Worm (Caenorhabditis elegans) whole organism, L3 larva: Measurements from ENCODE around the gene F29A7.4.

ENCODE experiments used
- R02D3.7 ChIP-seq: fragments of 150-350 bp; optimal IDR thresholded peaks from 2 replicates; lab custom pipeline; 2014; ENCODE audit warnings: missing biosample characterization, missing genetic modification characterization
- ZK546.5 ChIP-seq: sonication (generic microtip); optimal IDR thresholded peaks from 2 replicates; lab custom pipeline; 2017; ENCODE audit warnings: missing biosample characterization, missing genetic modification characterization
- aly-2 ChIP-seq: fragments of 150-350 bp; optimal IDR thresholded peaks from 2 replicates; lab custom pipeline; 2014; ENCODE audit warnings: missing biosample characterization, missing genetic modification characterization
- ceh-16 ChIP-seq: sonication (generic microtip); optimal IDR thresholded peaks from 2 replicates; lab custom pipeline; 2017; ENCODE audit warnings: missing biosample characterization, missing genetic modification characterization
- ceh-28 ChIP-seq: fragments of 150-350 bp; optimal IDR thresholded peaks from 2 replicates; lab custom pipeline; 2014; ENCODE audit warnings: missing biosample characterization, missing genetic modification reagents, missing genetic modification characterization
- ceh-82 ChIP-seq: fragments of 150-350 bp; optimal IDR thresholded peaks from 2 replicates; lab custom pipeline; 2014; ENCODE audit warnings: missing biosample characterization, missing genetic modification characterization
- ceh-9 ChIP-seq: sonication (generic microtip); optimal IDR thresholded peaks from 2 replicates; lab custom pipeline; 2018; ENCODE audit warnings: missing biosample characterization, missing genetic modification characterization
- daf-12 ChIP-seq: fragments of 150-350 bp; optimal IDR thresholded peaks from 2 replicates; lab custom pipeline; 2014; ENCODE audit warnings: missing biosample characterization, missing genetic modification reagents, missing genetic modification characterization
- egl-5 ChIP-seq: fragments of 150-350 bp; optimal IDR thresholded peaks from 2 replicates; lab custom pipeline; 2017; ENCODE audit warnings: missing biosample characterization, missing genetic modification reagents, missing genetic modification characterization, inconsistent platforms
- elt-1 ChIP-seq: fragments of 150-350 bp; optimal IDR thresholded peaks from 2 replicates; lab custom pipeline; 2014; ENCODE audit warnings: missing biosample characterization, missing genetic modification characterization
- elt-2 ChIP-seq: sonication (generic microtip); optimal IDR thresholded peaks from 2 replicates; lab custom pipeline; 2016; ENCODE audit warnings: missing genetic modification reagents, mild to moderate bottlenecking, missing genetic modification characterization, missing compliant biosample characterization
- fkh-2 ChIP-seq: fragments of 150-350 bp; optimal IDR thresholded peaks from 2 replicates; lab custom pipeline; 2014; ENCODE audit warnings: missing biosample characterization, missing genetic modification reagents, missing genetic modification characterization
- fos-1 ChIP-seq: fragments of 150-350 bp; optimal IDR thresholded peaks from 2 replicates; lab custom pipeline; 2014; ENCODE audit warnings: missing biosample characterization, missing genetic modification characterization
- hmg-11 ChIP-seq: sonication (generic microtip); optimal IDR thresholded peaks from 2 replicates; lab custom pipeline; 2016; ENCODE audit warnings: missing genetic modification characterization, missing compliant biosample characterization
- lin-15B ChIP-seq: fragments of 150-350 bp; optimal IDR thresholded peaks from 2 replicates; lab custom pipeline; 2014; ENCODE audit warnings: missing biosample characterization, missing genetic modification characterization
- lin-39 ChIP-seq: fragments of 150-350 bp; optimal IDR thresholded peaks from 2 replicates; lab custom pipeline; 2018; ENCODE audit warnings: missing biosample characterization, missing genetic modification reagents, missing genetic modification characterization
- lsy-12 ChIP-seq: sonication (generic microtip); optimal IDR thresholded peaks from 2 replicates; lab custom pipeline; 2016; ENCODE audit warnings: mild to moderate bottlenecking, missing genetic modification characterization, missing compliant biosample characterization
- mdl-1 ChIP-seq: fragments of 150-350 bp; optimal IDR thresholded peaks from 2 replicates; lab custom pipeline; 2014; ENCODE audit warnings: missing biosample characterization, missing genetic modification characterization
- mml-1 ChIP-seq: fragments of 150-350 bp; sonication (generic microtip); optimal IDR thresholded peaks from 3 replicates; lab custom pipeline; 2014; ENCODE audit warnings: missing biosample characterization, missing genetic modification characterization
- nhr-11 ChIP-seq: fragments of 150-350 bp; optimal IDR thresholded peaks from 2 replicates; lab custom pipeline; 2014; ENCODE audit warnings: missing biosample characterization, missing genetic modification characterization
- nhr-12 ChIP-seq: fragments of 150-350 bp; optimal IDR thresholded peaks from 2 replicates; lab custom pipeline; 2014; ENCODE audit warnings: missing biosample characterization, missing genetic modification characterization
- nhr-23 ChIP-seq: fragments of 150-350 bp; optimal IDR thresholded peaks from 2 replicates; lab custom pipeline; 2014; ENCODE audit warnings: missing biosample characterization, missing genetic modification reagents, missing genetic modification characterization
- nhr-25 ChIP-seq: sonication (generic microtip); optimal IDR thresholded peaks from 2 replicates; lab custom pipeline; 2017; ENCODE audit warnings: missing biosample characterization, missing genetic modification characterization
- nhr-28 ChIP-seq: fragments of 150-350 bp; optimal IDR thresholded peaks from 2 replicates; lab custom pipeline; 2014; ENCODE audit warnings: missing biosample characterization, missing genetic modification characterization
- nhr-43 ChIP-seq: sonication (generic microtip); optimal IDR thresholded peaks from 2 replicates; lab custom pipeline; 2016; ENCODE audit warnings: mild to moderate bottlenecking, missing genetic modification characterization, missing compliant biosample characterization; ENCODE audit not compliant: poor library complexity, severe bottlenecking
- nhr-67 ChIP-seq: fragments of 150-350 bp; optimal IDR thresholded peaks from 2 replicates; lab custom pipeline; 2014; ENCODE audit warnings: missing biosample characterization, missing genetic modification characterization
- nhr-76 ChIP-seq: fragments of 150-350 bp; sonication (generic microtip); optimal IDR thresholded peaks from 5 replicates; lab custom pipeline; 2014; ENCODE audit warnings: missing biosample characterization, missing genetic modification characterization
- nhr-77 ChIP-seq: fragments of 150-350 bp; optimal IDR thresholded peaks from 2 replicates; lab custom pipeline; 2014; ENCODE audit warnings: missing biosample characterization, missing genetic modification characterization
- pqm-1 ChIP-seq: fragments of 150-350 bp; optimal IDR thresholded peaks from 2 replicates; lab custom pipeline; 2017; ENCODE audit warnings: missing biosample characterization, missing genetic modification characterization, inconsistent platforms
- snpc-4 ChIP-seq: fragments of 150-350 bp; optimal IDR thresholded peaks from 2 replicates; lab custom pipeline; 2014; ENCODE audit warnings: missing biosample characterization, missing genetic modification characterization
- tbx-2 ChIP-seq: sonication (generic microtip); optimal IDR thresholded peaks from 2 replicates; lab custom pipeline; 2016; ENCODE audit warnings: mild to moderate bottlenecking, missing genetic modification characterization, missing compliant biosample characterization
- unc-39 ChIP-seq: sonication (generic microtip); optimal IDR thresholded peaks from 4 replicates; lab custom pipeline; 2017; ENCODE audit warnings: missing biosample characterization, missing genetic modification characterization
- unc-62 ChIP-seq: fragments of 150-350 bp; sonication (generic microtip); optimal IDR thresholded peaks from 4 replicates; lab custom pipeline; 2014; ENCODE audit warnings: missing biosample characterization, missing genetic modification reagents, missing genetic modification characterization
- zag-1 ChIP-seq: fragments of 150-350 bp; optimal IDR thresholded peaks from 2 replicates; lab custom pipeline; 2014; ENCODE audit warnings: missing biosample characterization, missing genetic modification characterization
- ztf-11 ChIP-seq: fragments of 150-350 bp; optimal IDR thresholded peaks from 2 replicates; lab custom pipeline; 2014; ENCODE audit warnings: missing biosample characterization, missing genetic modification characterization

F29A7.4 gene

DNA sequence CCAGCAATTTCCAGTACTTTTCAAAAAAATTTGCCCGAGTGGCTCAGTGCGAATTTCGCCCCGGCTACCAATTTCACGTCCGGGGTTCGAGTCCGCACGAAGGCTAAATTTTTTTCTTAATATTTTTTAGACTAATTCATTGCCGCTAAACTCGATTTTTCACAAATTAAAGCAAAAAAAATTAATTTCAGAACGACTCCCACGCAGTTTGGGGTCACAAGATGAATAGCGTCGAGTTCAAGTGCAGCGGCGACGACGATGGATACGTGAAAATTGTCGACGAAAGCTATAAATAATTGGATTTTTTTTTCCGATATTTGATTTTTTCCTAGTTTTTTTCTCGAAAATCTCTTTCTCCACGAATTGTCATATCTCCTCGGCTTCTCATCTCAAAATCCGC lies 1.5 kb downstream of the F29A7.4 start:
- TF ChIP-seq elt-2 (tag; lab: Kevin White, UChicago) (peak; percentile 14), zag-1 (tag; lab: Kevin White, UChicago) (no peak), nhr-23 (tag; lab: Kevin White, UChicago) (no peak)

DNA sequence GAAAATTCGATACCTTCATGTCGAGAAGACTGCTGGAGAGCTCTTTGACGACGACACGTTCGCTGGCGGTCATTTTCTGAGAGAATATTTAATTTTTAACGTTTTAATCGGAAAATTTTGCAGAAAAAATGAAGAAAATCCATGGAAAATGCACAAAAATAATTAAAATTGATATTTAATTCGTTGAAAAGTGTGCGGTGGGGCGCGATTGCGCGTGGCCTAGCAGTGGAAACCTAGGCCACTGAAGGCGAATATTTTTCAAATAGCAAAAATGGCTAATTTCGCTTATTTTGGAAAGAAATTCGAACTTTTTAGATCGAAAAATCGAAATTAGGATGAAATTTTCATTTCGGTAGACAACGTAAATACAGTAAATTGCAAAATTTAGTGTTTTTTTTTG lies 2.7 kb downstream of the F29A7.4 start, which contains the start of gene F29A7.6:
Gene F29A7.6, minus strand, starts transcription at position 76 of the 400 bp plus-strand sequence.
- TF ChIP-seq fkh-2 (tag; lab: Kevin White, UChicago) (no peak), pqm-1 (tag; lab: Kevin White, UChicago) (peak; percentile 12), R02D3.7 (tag; lab: Kevin White, UChicago) (peak; percentile 12), lin-39 (tag; lab: Kevin White, UChicago) (peak; percentile 38), snpc-4 (tag; lab: Kevin White, UChicago) (peak; percentile 71), elt-2 (tag; lab: Kevin White, UChicago) (peak; percentile 25), nhr-43 (tag; lab: Kevin White, UChicago) (peak; percentile 47), mml-1 (tag; lab: Kevin White, UChicago) (no peak), nhr-23 (tag; lab: Kevin White, UChicago) (peak; percentile 30), unc-62 (GFP tag; lab: Kevin White, UChicago) (no peak), lin-15B (tag; lab: Kevin White, UChicago) (peak; percentile 79)

DNA sequence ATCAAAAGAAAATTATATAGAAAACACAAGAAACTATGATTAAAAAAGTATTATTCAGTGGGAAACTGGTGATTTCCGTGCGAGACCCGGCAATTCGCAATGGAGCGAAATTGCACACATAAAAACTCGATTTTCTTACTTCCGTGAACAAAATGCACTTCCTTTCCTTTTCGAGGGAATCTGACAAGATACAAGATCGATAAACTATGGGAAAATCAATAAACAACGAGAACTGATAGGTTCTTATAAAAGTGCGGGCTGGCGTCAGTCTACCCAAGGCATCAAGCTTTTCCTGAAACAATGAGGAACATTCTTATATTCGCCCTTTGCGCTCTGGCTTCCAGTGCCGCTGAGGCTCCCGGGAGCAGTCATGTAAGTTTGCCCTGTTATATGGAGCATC lies 3.2 kb downstream of the F29A7.4 start, which contains the start of gene F29A7.3:
Gene F29A7.3, plus strand, starts transcription at position 301 of the 400 bp plus-strand sequence.
- no peak for TF ChIP-seq tbx-2 (tag; lab: Kevin White, UChicago)
- no peak for TF ChIP-seq nhr-43 (tag; lab: Kevin White, UChicago)
- TF ChIP-seq nhr-77: no peak
- no peak for TF ChIP-seq daf-12
- no peak for TF ChIP-seq elt-1 (tag; lab: Kevin White, UChicago)
- TF ChIP-seq nhr-12 (tag; lab: Kevin White, UChicago): no peak
- TF ChIP-seq ceh-28 (tag; lab: Kevin White, UChicago): no peak
- no peak for TF ChIP-seq ceh-9

DNA sequence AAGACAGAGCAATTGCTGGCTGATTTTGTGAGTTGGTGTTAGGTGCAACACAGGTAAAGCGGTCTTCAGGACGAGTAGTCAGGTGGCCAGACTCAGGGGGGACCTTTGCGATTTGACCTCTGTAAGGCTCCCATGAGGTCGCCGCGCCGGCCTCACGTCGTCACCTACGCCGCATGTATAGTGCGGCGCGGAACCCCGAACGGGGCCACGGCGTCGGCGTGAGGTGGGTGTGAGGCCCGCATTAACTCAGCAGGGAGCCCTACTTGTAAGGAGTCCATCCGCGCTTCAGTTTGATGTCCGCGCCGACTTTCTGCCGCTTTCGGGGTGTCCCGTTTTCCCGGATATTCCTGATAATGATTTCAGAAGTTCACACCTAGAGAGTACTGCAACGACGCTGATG lies 4.8 kb downstream of the F29A7.4 start:
- TF ChIP-seq elt-1 (tag; lab: Kevin White, UChicago) (no peak), nhr-28 (tag; lab: Kevin White, UChicago) (no peak), elt-2 (tag; lab: Kevin White, UChicago) (no peak), mml-1 (tag; lab: Kevin White, UChicago) (no peak), ceh-16 (tag; lab: Kevin White, UChicago) (no peak), lin-39 (tag; lab: Kevin White, UChicago) (no peak), lin-15B (tag; lab: Kevin White, UChicago) (no peak), ceh-28 (tag; lab: Kevin White, UChicago) (no peak), lsy-12 (tag; lab: Kevin White, UChicago) (no peak), egl-5 (tag; lab: Kevin White, UChicago) (no peak), nhr-77 (no peak), fos-1 (tag; lab: Kevin White, UChicago) (no peak)

DNA sequence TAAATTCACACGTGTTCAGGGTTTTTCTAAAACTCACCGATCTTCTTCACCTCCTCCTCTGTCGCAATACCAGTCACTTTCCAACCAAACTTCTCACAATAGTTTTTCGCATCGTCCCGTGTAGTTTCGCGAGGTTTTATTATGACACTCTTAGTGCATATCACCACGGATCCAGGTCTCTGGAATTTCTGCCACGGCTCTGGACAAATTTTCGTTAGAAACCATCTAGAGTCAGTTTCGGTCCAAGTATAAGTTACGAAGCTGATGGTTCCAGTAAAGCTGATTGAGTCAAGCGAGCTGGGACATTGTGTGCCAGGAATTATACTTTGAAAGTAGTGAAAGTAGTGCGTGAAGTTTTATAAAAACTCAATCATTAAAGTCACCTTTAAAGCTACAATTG lies 6.6 kb downstream of the F29A7.4 start:
- TF ChIP-seq mdl-1 (tag; lab: Kevin White, UChicago) (no peak), nhr-67 (tag; lab: Kevin White, UChicago) (no peak), unc-62 (GFP tag; lab: Kevin White, UChicago) (no peak), ceh-9 (no peak), ceh-82 (tag; lab: Kevin White, UChicago) (no peak), nhr-11 (tag; lab: Kevin White, UChicago) (no peak), snpc-4 (tag; lab: Kevin White, UChicago) (no peak), unc-39 (tag; lab: Kevin White, UChicago) (no peak), lin-15B (tag; lab: Kevin White, UChicago) (no peak), nhr-76 (tag; lab: Kevin White, UChicago) (no peak), ceh-28 (tag; lab: Kevin White, UChicago) (no peak), hmg-11 (tag; lab: Kevin White, UChicago) (no peak), nhr-25 (tag; lab: Kevin White, UChicago) (no peak), ZK546.5 (tag; lab: Kevin White, UChicago) (no peak), ztf-11 (tag; lab: Kevin White, UChicago) (no peak), aly-2 (no peak), lsy-12 (tag; lab: Kevin White, UChicago) (no peak)
- TF ChIP-seq, all 47 proteins: peak for 0
